Fruit fly (Drosophila melanogaster) whole organism, embryonic: Measurements from ENCODE around the gene mdu.

Source experiments
- ATbp ChIP-seq: fragments of 200-800 bp; sonication (Bioruptor generic); optimal IDR thresholded peaks from 2 replicates; lab custom pipeline; 2017; ENCODE audit warnings: missing biosample characterization, mild to moderate bottlenecking, missing genetic modification characterization, missing genetic modification reagents
- Adf1 ChIP-seq: fragments of 200-800 bp; sonication (Bioruptor generic); IDR thresholded peaks from 2 replicates; pipeline ENCODE4 v1.3.6; 2022; ENCODE audit warnings: missing biosample characterization, missing genetic modification characterization
- Antp ChIP-seq: fragments of 200-800 bp; sonication (Bioruptor generic); optimal IDR thresholded peaks from 3 replicates; lab custom pipeline; 2016; ENCODE audit warnings: missing biosample characterization, missing genetic modification characterization
- Atf-2 ChIP-seq: fragments of 200-800 bp; sonication (Bioruptor generic); optimal IDR thresholded peaks from 2 replicates; lab custom pipeline; 2016; ENCODE audit warnings: missing biosample characterization, missing genetic modification characterization
- BtbVII ChIP-seq: fragments of 200-800 bp; sonication (Bioruptor generic); optimal IDR thresholded peaks from 3 replicates; lab custom pipeline; 2017; ENCODE audit warnings: missing biosample characterization, mild to moderate bottlenecking, missing genetic modification characterization
- CG10654 ChIP-seq: fragments of 200-800 bp; sonication (Bioruptor generic); optimal IDR thresholded peaks from 2 replicates; lab custom pipeline; 2016; ENCODE audit warnings: missing biosample characterization, missing genetic modification characterization
- CG11504 ChIP-seq: fragments of 200-800 bp; sonication (Bioruptor generic); optimal IDR thresholded peaks from 3 replicates; lab custom pipeline; 2019; ENCODE audit warnings: missing biosample characterization, mild to moderate bottlenecking, missing genetic modification characterization, moderate library complexity
- CG12236 ChIP-seq: fragments of 200-800 bp; sonication (Bioruptor generic); optimal IDR thresholded peaks from 2 replicates; lab custom pipeline; 2016; ENCODE audit warnings: missing biosample characterization, missing genetic modification characterization
- CG12299 ChIP-seq: fragments of 200-800 bp; sonication (Bioruptor generic); optimal IDR thresholded peaks from 2 replicates; lab custom pipeline; 2018; ENCODE audit warnings: missing biosample characterization, mild to moderate bottlenecking, missing genetic modification characterization
- CG12659 ChIP-seq: fragments of 200-800 bp; sonication (Bioruptor generic); optimal IDR thresholded peaks from 3 replicates; lab custom pipeline; 2017; ENCODE audit warnings: mild to moderate bottlenecking, missing biosample characterization, missing genetic modification reagents, missing genetic modification characterization
- CG13287 ChIP-seq: fragments of 200-800 bp; sonication (Bioruptor generic); IDR thresholded peaks from 2 replicates; pipeline ENCODE4 v1.3.6; 2022; ENCODE audit warnings: missing biosample characterization, missing genetic modification characterization; ENCODE audit not compliant: partially characterized antibody
- CG14965 ChIP-seq: fragments of 200-800 bp; sonication (Bioruptor generic); optimal IDR thresholded peaks from 2 replicates; lab custom pipeline; 2016; ENCODE audit warnings: missing biosample characterization, missing genetic modification characterization, borderline replicate concordance
- CG15011 ChIP-seq: fragments of 200-800 bp; sonication (Bioruptor generic); optimal IDR thresholded peaks from 3 replicates; lab custom pipeline; 2018; ENCODE audit warnings: missing biosample characterization, mild to moderate bottlenecking, missing genetic modification characterization
- CG1602 ChIP-seq: fragments of 200-800 bp; sonication (Bioruptor generic); optimal IDR thresholded peaks from 3 replicates; lab custom pipeline; 2016; ENCODE audit warnings: missing biosample characterization, missing genetic modification characterization
- CG17359 ChIP-seq: fragments of 200-800 bp; sonication (Bioruptor generic); optimal IDR thresholded peaks from 3 replicates; lab custom pipeline; 2018; ENCODE audit warnings: missing biosample characterization, mild to moderate bottlenecking, missing genetic modification characterization, moderate library complexity
- CG17385 ChIP-seq: fragments of 200-800 bp; sonication (Bioruptor generic); optimal IDR thresholded peaks from 3 replicates; lab custom pipeline; 2018; ENCODE audit warnings: missing biosample characterization, mild to moderate bottlenecking, missing genetic modification characterization
- CG32772 ChIP-seq: fragments of 200-800 bp; sonication (Bioruptor generic); IDR thresholded peaks from 2 replicates; pipeline ENCODE4 v1.3.6; 2022; ENCODE audit warnings: missing biosample characterization, missing genetic modification characterization
- CG4404 ChIP-seq: fragments of 200-800 bp; sonication (Bioruptor generic); IDR thresholded peaks from 2 replicates; pipeline ENCODE4 v1.3.6; 2022; ENCODE audit warnings: missing biosample characterization, missing genetic modification characterization
- CG4707 ChIP-seq: fragments of 200-800 bp; sonication (Bioruptor generic); optimal IDR thresholded peaks from 2 replicates; lab custom pipeline; 2018; ENCODE audit warnings: missing biosample characterization, mild to moderate bottlenecking, missing genetic modification characterization, moderate library complexity
- CG8089 ChIP-seq: fragments of 200-800 bp; sonication (Bioruptor generic); optimal IDR thresholded peaks from 3 replicates; lab custom pipeline; 2016; ENCODE audit warnings: missing biosample characterization, missing genetic modification characterization
- CG8944 ChIP-seq: fragments of 200-800 bp; sonication (Bioruptor generic); optimal IDR thresholded peaks from 3 replicates; lab custom pipeline; 2016; ENCODE audit warnings: missing biosample characterization, missing genetic modification characterization
- Chrac-16 ChIP-seq: fragments of 200-800 bp; sonication (Bioruptor generic); optimal IDR thresholded peaks from 3 replicates; lab custom pipeline; 2016; ENCODE audit warnings: missing biosample characterization, missing genetic modification characterization
- CoRest ChIP-seq: fragments of 200-800 bp; sonication (Bioruptor generic); optimal IDR thresholded peaks from 3 replicates; lab custom pipeline; 2018; ENCODE audit warnings: missing biosample characterization, mild to moderate bottlenecking, missing genetic modification characterization, moderate library complexity
- D19A ChIP-seq: fragments of 200-800 bp; optimal IDR thresholded peaks from 3 replicates; lab custom pipeline; 2019; ENCODE audit warnings: missing biosample characterization, mild to moderate bottlenecking, missing genetic modification characterization, moderate library complexity
- Dip3 ChIP-seq: fragments of 200-800 bp; sonication (Bioruptor generic); optimal IDR thresholded peaks from 3 replicates; lab custom pipeline; 2016; ENCODE audit warnings: missing biosample characterization, missing genetic modification characterization
- E2f2 ChIP-seq: fragments of 200-800 bp; sonication (Bioruptor generic); IDR thresholded peaks from 2 replicates; pipeline ENCODE4 v1.3.6; 2022; ENCODE audit warnings: missing biosample characterization, missing genetic modification characterization
- Ets65A ChIP-seq: fragments of 200-800 bp; sonication (Bioruptor generic); peaks from one replicate; lab custom pipeline; 2016; ENCODE audit warnings: missing biosample characterization, missing genetic modification characterization
- Ets97D ChIP-seq: fragments of 200-800 bp; sonication (Bioruptor generic); optimal IDR thresholded peaks from 3 replicates; lab custom pipeline; 2016; ENCODE audit warnings: missing biosample characterization, missing genetic modification characterization
- Fer1 ChIP-seq: fragments of 200-800 bp; sonication (Bioruptor generic); optimal IDR thresholded peaks from 2 replicates; lab custom pipeline; 2017; ENCODE audit warnings: missing biosample characterization, mild to moderate bottlenecking, missing genetic modification characterization
- HLH3B ChIP-seq: fragments of 200-800 bp; sonication (Bioruptor generic); IDR thresholded peaks from 2 replicates; pipeline ENCODE4 v1.3.6; 2022; ENCODE audit warnings: missing biosample characterization, missing genetic modification characterization
- Hey ChIP-seq: fragments of 200-800 bp; sonication (Bioruptor generic); optimal IDR thresholded peaks from 3 replicates; lab custom pipeline; 2018; ENCODE audit warnings: missing biosample characterization, mild to moderate bottlenecking, missing genetic modification characterization
- Hmr ChIP-seq: fragments of 200-800 bp; sonication (Bioruptor generic); optimal IDR thresholded peaks from 3 replicates; lab custom pipeline; 2017; ENCODE audit warnings: mild to moderate bottlenecking, missing biosample characterization, missing genetic modification reagents, missing genetic modification characterization
- Hsf ChIP-seq: fragments of 200-800 bp; sonication (Bioruptor generic); optimal IDR thresholded peaks from 3 replicates; lab custom pipeline; 2016; ENCODE audit warnings: missing biosample characterization, missing genetic modification characterization
- NfI ChIP-seq: fragments of 200-800 bp; sonication (Bioruptor generic); optimal IDR thresholded peaks from 3 replicates; lab custom pipeline; 2018; ENCODE audit warnings: missing biosample characterization, mild to moderate bottlenecking, missing genetic modification characterization, moderate library complexity
- Rfx ChIP-seq: fragments of 200-800 bp; sonication (Bioruptor generic); IDR thresholded peaks from 2 replicates; pipeline ENCODE4 v1.3.6; 2022; ENCODE audit warnings: missing biosample characterization, missing genetic modification characterization
- Sox102F ChIP-seq: fragments of 200-800 bp; sonication (Bioruptor generic); optimal IDR thresholded peaks from 2 replicates; lab custom pipeline; 2018; ENCODE audit warnings: missing biosample characterization, mild to moderate bottlenecking, missing genetic modification characterization, moderate library complexity
- TFAM ChIP-seq: fragments of 200-800 bp; sonication (Bioruptor generic); optimal IDR thresholded peaks from 2 replicates; lab custom pipeline; 2017; ENCODE audit warnings: missing biosample characterization, missing genetic modification characterization, inconsistent platforms
- ap ChIP-seq: fragments of 200-800 bp; sonication (Bioruptor generic); IDR thresholded peaks from 2 replicates; pipeline ENCODE4 v1.3.6; 2022; ENCODE audit warnings: missing biosample characterization, missing genetic modification characterization
- bsh ChIP-seq, 2 experiments: fragments of 200-800 bp; sonication (Bioruptor generic); optimal IDR thresholded peaks; 2 replicates each; lab custom pipeline; 2017 to 2018; ENCODE audit warnings: mild to moderate bottlenecking in 2 of 2, missing biosample characterization in 2 of 2, missing genetic modification characterization in 2 of 2, moderate library complexity in 1 of 2
- dmrt99B ChIP-seq: fragments of 200-800 bp; sonication (Bioruptor generic); optimal IDR thresholded peaks from 2 replicates; lab custom pipeline; 2018; ENCODE audit warnings: missing biosample characterization, mild to moderate bottlenecking, missing genetic modification characterization, moderate library complexity
- insv ChIP-seq, 2 experiments: fragments of 200-800 bp; sonication (Bioruptor generic); optimal IDR thresholded peaks; 3 replicates each; lab custom pipeline; 2016 to 2018; ENCODE audit warnings: missing biosample characterization in 2 of 2, missing genetic modification characterization in 2 of 2
- lbe ChIP-seq: fragments of 200-800 bp; sonication (Bioruptor generic); optimal IDR thresholded peaks from 2 replicates; lab custom pipeline; 2016; ENCODE audit warnings: missing biosample characterization, mild to moderate bottlenecking, missing genetic modification characterization
- luna ChIP-seq: fragments of 200-800 bp; sonication (Bioruptor generic); optimal IDR thresholded peaks from 2 replicates; lab custom pipeline; 2016; ENCODE audit warnings: missing biosample characterization, missing genetic modification characterization
- nmo ChIP-seq: fragments of 200-800 bp; sonication (Bioruptor generic); optimal IDR thresholded peaks from 2 replicates; lab custom pipeline; 2018; ENCODE audit warnings: missing biosample characterization, mild to moderate bottlenecking, missing genetic modification characterization, moderate library complexity
- pnt ChIP-seq: fragments of 200-800 bp; sonication (Bioruptor generic); optimal IDR thresholded peaks from 3 replicates; lab custom pipeline; 2016; ENCODE audit warnings: missing biosample characterization, missing genetic modification characterization
- row ChIP-seq: fragments of 200-800 bp; sonication (Bioruptor generic); IDR thresholded peaks from 3 replicates; pipeline ENCODE4 v1.3.6; 2022; ENCODE audit warnings: missing biosample characterization, missing genetic modification characterization
- sens ChIP-seq: fragments of 200-800 bp; sonication (Bioruptor generic); peaks from one replicate; lab custom pipeline; 2016; ENCODE audit warnings: missing biosample characterization, missing genetic modification characterization
- sisA ChIP-seq: fragments of 200-800 bp; sonication (Bioruptor generic); IDR thresholded peaks from 2 replicates; pipeline ENCODE4 v1.3.6; 2022; ENCODE audit warnings: missing biosample characterization, missing genetic modification characterization
- slbo ChIP-seq: fragments of 200-800 bp; sonication (Bioruptor generic); IDR thresholded peaks from 2 replicates; pipeline ENCODE4 v1.3.6; 2022; ENCODE audit warnings: missing biosample characterization, missing genetic modification characterization
- tio ChIP-seq: fragments of 200-800 bp; sonication (Bioruptor generic); optimal IDR thresholded peaks from 2 replicates; lab custom pipeline; 2017; ENCODE audit warnings: missing biosample characterization, missing genetic modification characterization, inconsistent platforms

mdu gene

DNA sequence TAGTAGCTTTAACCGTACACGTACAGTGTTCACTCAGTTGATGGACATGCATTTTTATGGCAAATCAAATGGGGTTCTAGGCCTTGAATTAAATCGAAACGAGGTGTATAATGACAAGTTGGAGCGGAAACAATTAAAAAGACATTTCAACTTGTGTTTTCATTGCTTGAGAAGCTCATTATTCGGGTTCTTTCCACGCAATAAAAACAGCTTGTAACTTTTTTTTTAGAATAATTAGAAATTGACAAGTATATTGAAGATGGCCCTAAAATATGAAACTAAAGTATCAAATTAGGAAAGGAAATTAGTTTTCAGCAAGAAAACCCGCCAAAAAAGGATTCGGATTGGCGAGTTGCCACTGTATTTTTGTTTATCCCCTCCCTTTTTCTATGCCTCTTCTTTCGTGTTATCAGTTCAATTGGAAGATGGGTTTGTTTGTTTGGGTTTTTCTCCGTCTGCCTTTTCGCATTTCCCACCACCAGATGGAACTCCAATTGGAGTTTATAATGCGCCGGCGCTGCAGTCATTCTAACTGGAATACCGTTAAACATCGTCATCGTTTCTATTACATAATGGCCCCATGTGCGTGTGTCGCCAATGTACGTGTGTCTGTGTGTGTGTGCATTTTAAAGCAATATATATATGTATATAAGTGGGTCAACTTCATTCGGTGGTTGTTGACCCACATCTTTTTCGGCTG lies 30.3 kb upstream of the mdu start (continued):
- TF ChIP-seq bsh (GFP tag; optimal IDR thresholded peaks at IDR 0.05; lab: Kevin White, UChicago) (peak in 1 of 2 experiments; percentile 35), dmrt99B (tag; lab: Kevin White, UChicago) (peak; percentile 70), CG15011 (GFP tag; lab: Kevin White, UChicago) (peak; percentile 49), CG1602 (GFP tag; lab: Kevin White, UChicago) (peak; percentile 38), D19A (tag; lab: Kevin White, UChicago) (peak; percentile 47), slbo (GFP tag; lab: Robert Waterston, UW) (peak; percentile 56), TFAM (GFP tag; lab: Kevin White, UChicago) (no peak), CG11504 (tag; lab: Kevin White, UChicago) (peak; percentile 78), CoRest (tag; lab: Kevin White, UChicago) (peak; percentile 53), Atf-2 (peak; percentile 41), CG12299 (tag; lab: Kevin White, UChicago) (peak; percentile 9), Sox102F (GFP tag; lab: Kevin White, UChicago) (peak; percentile 58), Ets97D (no peak), CG17359 (peak; percentile 56), pnt (GFP tag; lab: Kevin White, UChicago) (peak; percentile 22), CG32772 (GFP tag; lab: Robert Waterston, UW) (no peak), CG4404 (no peak), insv (GFP tag; optimal IDR thresholded peaks at IDR 0.05; lab: Kevin White, UChicago) (peak; percentile 66 to 97), E2f2 (no peak), CG17385 (GFP tag; lab: Kevin White, UChicago) (peak; percentile 52), Ets65A (peak; percentile 94), sisA (peak; percentile 31), Hey (tag; lab: Kevin White, UChicago) (no peak), Fer1 (GFP tag; lab: Kevin White, UChicago) (peak; percentile 47), Antp (GFP tag; lab: Kevin White, UChicago) (peak; percentile 55), ap (0 out of 2 replicates have a peak, but pooled peaks have one; percentile 23), CG10654 (GFP tag; lab: Kevin White, UChicago) (peak; percentile 16), Hmr (GFP tag; lab: Kevin White, UChicago) (peak; percentile 54), luna (GFP tag; lab: Kevin White, UChicago) (peak; percentile 40), sens (GFP tag; lab: Kevin White, UChicago) (peak; percentile 92), CG12236 (GFP tag; lab: Kevin White, UChicago) (no peak), BtbVII (GFP tag; lab: Kevin White, UChicago) (peak; percentile 44), nmo (GFP tag; lab: Kevin White, UChicago) (peak; percentile 58), CG8944 (peak; percentile 21), Chrac-16 (peak; percentile 29), tio (peak; percentile 50), CG8089 (no peak), CG13287 (GFP tag; lab: Robert Waterston, UW) (no peak), row (GFP tag; lab: Robert Waterston, UW) (peak; percentile 61), HLH3B (GFP tag; lab: Robert Waterston, UW) (0 out of 2 replicates have a peak, but pooled peaks have one; percentile 25), lbe (no peak), CG4707 (GFP tag; lab: Kevin White, UChicago) (no peak), Dip3 (GFP tag; lab: Kevin White, UChicago) (peak; percentile 28), Rfx (GFP tag; lab: Robert Waterston, UW) (peak; percentile 39), Adf1 (GFP tag; lab: Robert Waterston, UW) (no peak), NfI (peak; percentile 49), CG12659 (GFP tag; lab: Kevin White, UChicago) (peak; percentile 41), CG14965 (GFP tag; lab: Kevin White, UChicago) (no peak), Hsf (peak; percentile 35), ATbp (GFP tag; lab: Kevin White, UChicago) (peak; percentile 26)
